Fruit fly (Drosophila melanogaster): Measurements from ENCODE around the gene sog.

Gene sog

DNA sequence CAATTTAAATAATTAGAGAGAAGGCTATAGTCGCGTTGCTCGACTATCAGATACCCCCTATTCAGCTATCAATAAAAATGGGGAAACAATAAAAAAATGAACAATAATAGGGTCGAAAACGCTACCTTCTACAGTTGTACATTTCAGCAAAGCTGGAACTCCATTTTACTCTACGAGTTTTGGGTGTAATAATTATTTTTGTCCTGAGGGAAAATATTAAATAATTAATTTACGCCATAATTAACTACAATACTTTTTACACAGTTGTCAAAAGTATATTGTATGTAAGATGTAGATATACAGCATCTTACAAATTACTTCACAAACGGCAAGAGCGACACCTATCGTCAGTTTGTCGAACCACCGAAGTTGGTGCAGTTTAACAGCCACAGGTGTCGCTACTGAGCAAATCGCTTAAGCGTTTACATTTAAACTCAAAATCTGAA lies 20.2 kb upstream of the sog start:
- TF ChIP-seq luna (GFP tag; optimal IDR thresholded peaks at IDR 0.05) (no peak), Ets97D (GFP tag; optimal IDR thresholded peaks at IDR 0.05) (no peak), Sin3A (optimal IDR thresholded peaks at IDR 0.05) (no peak), CG3281 (GFP tag; optimal IDR thresholded peaks at IDR 0.05) (no peak), CG14860 (GFP tag; IDR thresholded peaks at IDR 0.05; ENCODE audit: partially characterized antibody) (peak; percentile 83; the same call in 2 of the 3 replicates), CG12942 (GFP tag; optimal IDR thresholded peaks at IDR 0.05) (no peak), CG8290 (GFP tag; optimal IDR thresholded peaks at IDR 0.05) (no peak), CG8290 (tag; optimal IDR thresholded peaks at IDR 0.05) (no peak), Bgb (GFP tag; IDR thresholded peaks at IDR 0.05; ENCODE audit: partially characterized antibody) (peak; percentile 74), wdn (GFP tag; IDR thresholded peaks at IDR 0.05) (no peak), ems (GFP tag; optimal IDR thresholded peaks at IDR 0.05) (no peak), CG4617 (GFP tag; optimal IDR thresholded peaks at IDR 0.05; ENCODE audit: borderline replicate concordance) (no peak), CG4730 (GFP tag; IDR thresholded peaks at IDR 0.05) (peak; percentile 26; the same call in 1 of the 2 replicates), yki (optimal IDR thresholded peaks at IDR 0.05) (no peak), CG17612 (GFP tag; IDR thresholded peaks at IDR 0.05) (no peak), bsh (GFP tag; optimal IDR thresholded peaks at IDR 0.05) (peak in 1 of 2 experiments; percentile 41), CG8478 (optimal IDR thresholded peaks at IDR 0.05) (no peak), CG7271 (tag; optimal IDR thresholded peaks at IDR 0.05) (no peak), disco-r (GFP tag; optimal IDR thresholded peaks at IDR 0.05) (no peak), crc (GFP tag; optimal IDR thresholded peaks at IDR 0.05) (no peak), jumu (GFP tag; optimal IDR thresholded peaks at IDR 0.05) (no peak), pros (GFP tag; optimal IDR thresholded peaks at IDR 0.05) (no peak), CG11247 (GFP tag; IDR thresholded peaks at IDR 0.05) (peak; percentile 61; the same call in 1 of the 2 replicates), D (optimal IDR thresholded peaks at IDR 0.05) (no peak), D (GFP tag; optimal IDR thresholded peaks at IDR 0.05) (no peak), cg (GFP tag; optimal IDR thresholded peaks at IDR 0.05) (no peak), aop (GFP tag; IDR thresholded peaks at IDR 0.05) (no peak), CG10267 (tag; optimal IDR thresholded peaks at IDR 0.05) (peak; percentile 38), Hr51 (GFP tag; optimal IDR thresholded peaks at IDR 0.05) (no peak), Hsf (GFP tag; optimal IDR thresholded peaks at IDR 0.05) (peak; percentile 63), CG1602 (GFP tag; optimal IDR thresholded peaks at IDR 0.05) (peak; percentile 37), CG4820 (GFP tag; optimal IDR thresholded peaks at IDR 0.05) (peak; percentile 31), kni (GFP tag; optimal IDR thresholded peaks at IDR 0.05) (no peak), CG10979 (tag; optimal IDR thresholded peaks at IDR 0.05) (peak; percentile 17), gsb-n (tag; optimal IDR thresholded peaks at IDR 0.05) (peak; percentile 19), da (GFP tag; optimal IDR thresholded peaks at IDR 0.05) (no peak), Med (GFP tag) (peak; percentile 92), CG6689 (GFP tag; IDR thresholded peaks at IDR 0.05) (peak; percentile 37; the same call in 1 of the 2 replicates), Antp (GFP tag; optimal IDR thresholded peaks at IDR 0.05) (peak; percentile 28), kah (GFP tag; optimal IDR thresholded peaks at IDR 0.05) (no peak), HLH3B (GFP tag; IDR thresholded peaks at IDR 0.05) (no peak), Side (GFP tag; optimal IDR thresholded peaks at IDR 0.05) (no peak), HHEX (GFP tag; optimal IDR thresholded peaks at IDR 0.05) (no peak), esg (GFP tag; conservative IDR thresholded peaks at IDR 0.05) (no peak), CG15514 (GFP tag; optimal IDR thresholded peaks at IDR 0.05) (no peak), Xrp1 (GFP tag; IDR thresholded peaks at IDR 0.05) (no peak), CG31388 (GFP tag; optimal IDR thresholded peaks at IDR 0.05) (no peak), Ptx1 (GFP tag; IDR thresholded peaks at IDR 0.05) (peak; percentile 55), CG32772 (GFP tag; IDR thresholded peaks at IDR 0.05) (0 out of 2 replicates have a peak, but pooled peaks have one; percentile 40), tap (tag; optimal IDR thresholded peaks at IDR 0.05) (no peak), sens (GFP tag) (peak; percentile 11), pfk (GFP tag; optimal IDR thresholded peaks at IDR 0.05) (no peak), Chrac-16 (GFP tag; optimal IDR thresholded peaks at IDR 0.05) (peak; percentile 43)
